Worm (Caenorhabditis elegans) whole organism, L3 larva: Measurements from ENCODE around the gene vit-1.
A peak's percentile ranks its signal among the peaks of the same experiment; 100 is the strongest.

ENCODE experiments used
- R02D3.7 ChIP-seq: fragments of 150-350 bp; optimal IDR thresholded peaks from 2 replicates; lab custom pipeline; 2014; ENCODE audit warnings: missing biosample characterization, missing genetic modification characterization
- aly-2 ChIP-seq: fragments of 150-350 bp; optimal IDR thresholded peaks from 2 replicates; lab custom pipeline; 2014; ENCODE audit warnings: missing biosample characterization, missing genetic modification characterization
- ama-1 ChIP-seq: fragments of 150-350 bp; optimal IDR thresholded peaks from 2 replicates; lab custom pipeline; 2018
- ceh-16 ChIP-seq: sonication (generic microtip); optimal IDR thresholded peaks from 2 replicates; lab custom pipeline; 2017; ENCODE audit warnings: missing biosample characterization, missing genetic modification characterization
- ceh-28 ChIP-seq: fragments of 150-350 bp; optimal IDR thresholded peaks from 2 replicates; lab custom pipeline; 2014; ENCODE audit warnings: missing biosample characterization, missing genetic modification reagents, missing genetic modification characterization
- egl-27 ChIP-seq: sonication (generic microtip); optimal IDR thresholded peaks from 4 replicates; lab custom pipeline; 2017; ENCODE audit warnings: missing biosample characterization, missing genetic modification reagents, missing genetic modification characterization
- egl-5 ChIP-seq: fragments of 150-350 bp; optimal IDR thresholded peaks from 2 replicates; lab custom pipeline; 2017; ENCODE audit warnings: missing biosample characterization, missing genetic modification reagents, missing genetic modification characterization, inconsistent platforms
- elt-1 ChIP-seq: fragments of 150-350 bp; optimal IDR thresholded peaks from 2 replicates; lab custom pipeline; 2014; ENCODE audit warnings: missing biosample characterization, missing genetic modification characterization
- elt-2 ChIP-seq: sonication (generic microtip); optimal IDR thresholded peaks from 2 replicates; lab custom pipeline; 2016; ENCODE audit warnings: missing genetic modification reagents, mild to moderate bottlenecking, missing genetic modification characterization, missing compliant biosample characterization
- elt-3 ChIP-seq, 3 experiments: fragments of 150-350 bp in 1 of 3; sonication (generic microtip) in 2 of 3; optimal IDR thresholded peaks; 2 replicates in 2 of 3; 4 replicates in 1 of 3; lab custom pipeline; 2014 to 2017; ENCODE audit warnings: missing biosample characterization in 3 of 3, missing genetic modification characterization in 3 of 3
- fos-1 ChIP-seq: fragments of 150-350 bp; optimal IDR thresholded peaks from 2 replicates; lab custom pipeline; 2014; ENCODE audit warnings: missing biosample characterization, missing genetic modification characterization
- jun-1 ChIP-seq: fragments of 150-350 bp; optimal IDR thresholded peaks from 2 replicates; lab custom pipeline; 2014; ENCODE audit warnings: missing biosample characterization, missing genetic modification reagents, missing genetic modification characterization
- lin-15B ChIP-seq: fragments of 150-350 bp; optimal IDR thresholded peaks from 2 replicates; lab custom pipeline; 2014; ENCODE audit warnings: missing biosample characterization, missing genetic modification characterization
- lin-39 ChIP-seq: fragments of 150-350 bp; optimal IDR thresholded peaks from 2 replicates; lab custom pipeline; 2018; ENCODE audit warnings: missing biosample characterization, missing genetic modification reagents, missing genetic modification characterization
- lsy-12 ChIP-seq: sonication (generic microtip); optimal IDR thresholded peaks from 2 replicates; lab custom pipeline; 2016; ENCODE audit warnings: mild to moderate bottlenecking, missing genetic modification characterization, missing compliant biosample characterization
- mml-1 ChIP-seq: fragments of 150-350 bp; sonication (generic microtip); optimal IDR thresholded peaks from 3 replicates; lab custom pipeline; 2014; ENCODE audit warnings: missing biosample characterization, missing genetic modification characterization
- nfya-1 ChIP-seq: sonication (generic microtip); optimal IDR thresholded peaks from 2 replicates; lab custom pipeline; 2017; ENCODE audit warnings: missing genetic modification characterization, mild to moderate bottlenecking, missing compliant biosample characterization, antibody characterized with exemption, moderate library complexity; ENCODE audit not compliant: insufficient read depth
- nhr-12 ChIP-seq: fragments of 150-350 bp; optimal IDR thresholded peaks from 2 replicates; lab custom pipeline; 2014; ENCODE audit warnings: missing biosample characterization, missing genetic modification characterization
- nhr-23 ChIP-seq: fragments of 150-350 bp; optimal IDR thresholded peaks from 2 replicates; lab custom pipeline; 2014; ENCODE audit warnings: missing biosample characterization, missing genetic modification reagents, missing genetic modification characterization
- nhr-237 ChIP-seq: fragments of 150-350 bp; optimal IDR thresholded peaks from 2 replicates; lab custom pipeline; 2014; ENCODE audit warnings: missing biosample characterization, missing genetic modification characterization
- nhr-25 ChIP-seq: sonication (generic microtip); optimal IDR thresholded peaks from 2 replicates; lab custom pipeline; 2017; ENCODE audit warnings: missing biosample characterization, missing genetic modification characterization
- nhr-43 ChIP-seq: sonication (generic microtip); optimal IDR thresholded peaks from 2 replicates; lab custom pipeline; 2016; ENCODE audit warnings: mild to moderate bottlenecking, missing genetic modification characterization, missing compliant biosample characterization; ENCODE audit not compliant: poor library complexity, severe bottlenecking
- nhr-76 ChIP-seq: fragments of 150-350 bp; sonication (generic microtip); optimal IDR thresholded peaks from 5 replicates; lab custom pipeline; 2014; ENCODE audit warnings: missing biosample characterization, missing genetic modification characterization
- pha-4 ChIP-seq: fragments of 150-350 bp; optimal IDR thresholded peaks from 2 replicates; lab custom pipeline; 2014; ENCODE audit warnings: missing biosample characterization, missing genetic modification reagents, missing genetic modification characterization
- pqm-1 ChIP-seq: fragments of 150-350 bp; optimal IDR thresholded peaks from 2 replicates; lab custom pipeline; 2017; ENCODE audit warnings: missing biosample characterization, missing genetic modification characterization, inconsistent platforms
- sea-2 ChIP-seq: fragments of 150-350 bp; sonication (generic microtip); optimal IDR thresholded peaks from 4 replicates; lab custom pipeline; 2014; ENCODE audit warnings: missing biosample characterization, missing genetic modification reagents, missing genetic modification characterization
- snpc-4 ChIP-seq: fragments of 150-350 bp; optimal IDR thresholded peaks from 2 replicates; lab custom pipeline; 2014; ENCODE audit warnings: missing biosample characterization, missing genetic modification characterization
- tbx-2 ChIP-seq: sonication (generic microtip); optimal IDR thresholded peaks from 2 replicates; lab custom pipeline; 2016; ENCODE audit warnings: mild to moderate bottlenecking, missing genetic modification characterization, missing compliant biosample characterization
- unc-62 ChIP-seq: fragments of 150-350 bp; sonication (generic microtip); optimal IDR thresholded peaks from 4 replicates; lab custom pipeline; 2014; ENCODE audit warnings: missing biosample characterization, missing genetic modification reagents, missing genetic modification characterization
- zag-1 ChIP-seq: fragments of 150-350 bp; optimal IDR thresholded peaks from 2 replicates; lab custom pipeline; 2014; ENCODE audit warnings: missing biosample characterization, missing genetic modification characterization
- ztf-11 ChIP-seq: fragments of 150-350 bp; optimal IDR thresholded peaks from 2 replicates; lab custom pipeline; 2014; ENCODE audit warnings: missing biosample characterization, missing genetic modification characterization
- ztf-4 ChIP-seq: fragments of 150-350 bp; optimal IDR thresholded peaks from 2 replicates; lab custom pipeline; 2014; ENCODE audit warnings: missing biosample characterization, missing genetic modification characterization

vit-1 gene

DNA sequence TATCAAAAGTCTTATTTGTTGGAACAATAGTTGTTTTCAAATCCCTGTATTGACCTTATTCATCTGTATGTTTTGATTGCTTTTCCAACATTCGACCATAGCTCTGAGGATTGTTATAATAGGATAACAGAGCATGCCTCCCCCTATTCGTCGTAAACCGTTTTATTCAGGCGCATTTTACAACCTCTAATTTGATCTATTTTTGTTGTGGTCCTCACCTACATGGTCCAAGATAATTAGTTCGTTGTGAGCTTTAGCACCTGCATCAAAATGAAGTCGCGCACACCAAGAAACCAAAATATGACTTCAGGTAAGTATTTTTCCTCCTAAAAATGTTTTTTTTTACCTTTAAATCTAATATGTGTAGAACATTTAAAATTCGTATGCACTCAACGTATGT is 25.1 kb downstream of the vit-1 start, which contains the start of gene deg-1:
Gene deg-1 (plus strand): TSS at position 301 of the 400 bp plus-strand sequence.
- TF ChIP-seq nhr-12, result no peak
- no peak for TF ChIP-seq lin-15B (tag; lab: Kevin White, UChicago)
- no peak for TF ChIP-seq ztf-11 (tag; lab: Kevin White, UChicago)
- no peak for TF ChIP-seq nhr-76 (tag; lab: Kevin White, UChicago)
- no peak for TF ChIP-seq snpc-4
- no peak for TF ChIP-seq elt-2 (tag; lab: Kevin White, UChicago)
- no peak for TF ChIP-seq zag-1 (tag; lab: Kevin White, UChicago)
- TF ChIP-seq fos-1 (tag; lab: Kevin White, UChicago), result no peak
- no peak for TF ChIP-seq egl-27 (tag; lab: Kevin White, UChicago)
- TF ChIP-seq unc-62 (GFP tag; lab: Kevin White, UChicago), result no peak
- no peak for TF ChIP-seq nhr-237 (tag; lab: Kevin White, UChicago)
- TF ChIP-seq aly-2, result no peak
- TF ChIP-seq mml-1 (tag; lab: Kevin White, UChicago), result no peak
- no peak for TF ChIP-seq pqm-1 (tag; lab: Kevin White, UChicago)
- no peak for TF ChIP-seq pha-4 (tag; lab: Kevin White, UChicago)

DNA sequence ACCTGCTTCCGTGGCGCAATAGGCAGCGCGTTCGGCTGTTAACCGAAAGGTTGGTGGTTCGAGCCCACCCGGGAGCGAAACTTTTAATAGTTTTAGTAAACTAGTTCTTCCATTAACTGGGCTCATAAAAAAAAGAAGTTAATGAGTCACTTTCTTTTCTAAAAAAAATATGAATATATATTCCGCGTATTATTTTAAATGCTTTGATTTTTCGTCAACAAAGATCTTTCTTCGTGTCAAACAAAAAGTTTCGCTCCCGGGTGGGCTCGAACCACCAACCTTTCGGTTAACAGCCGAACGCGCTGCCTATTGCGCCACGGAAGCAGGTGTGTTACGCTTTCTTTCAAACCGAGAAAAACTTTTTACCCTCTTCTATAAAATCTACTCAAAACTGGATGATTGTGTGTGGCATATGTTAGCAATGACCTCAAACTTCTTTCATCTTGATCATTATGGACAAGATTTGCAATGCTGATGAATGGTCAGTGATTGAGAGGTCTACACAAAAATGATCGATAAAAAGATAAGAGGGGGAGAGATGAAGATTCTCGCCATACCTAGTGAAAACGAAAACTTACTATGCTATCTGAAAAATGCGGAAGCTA is 46.1 kb downstream of the vit-1 start:
- TF ChIP-seq fos-1 (tag; lab: Kevin White, UChicago) (peak; percentile 13), ceh-28 (tag; lab: Kevin White, UChicago) (peak; percentile 73), nhr-25 (tag; lab: Kevin White, UChicago) (peak; percentile 62), pqm-1 (tag; lab: Kevin White, UChicago) (peak; percentile 12), nfya-1 (tag; lab: Kevin White, UChicago) (peak; percentile 26), lsy-12 (tag; lab: Kevin White, UChicago) (peak; percentile 31), jun-1 (tag; lab: Kevin White, UChicago) (no peak), tbx-2 (tag; lab: Kevin White, UChicago) (peak; percentile 11), pha-4 (tag; lab: Kevin White, UChicago) (no peak), nhr-43 (peak; percentile 14), elt-2 (tag; lab: Kevin White, UChicago) (peak; percentile 31), egl-27 (tag; lab: Kevin White, UChicago) (no peak), ztf-4 (tag; lab: Kevin White, UChicago) (no peak), nhr-23 (tag; lab: Kevin White, UChicago) (peak; percentile 33), elt-1 (tag; lab: Kevin White, UChicago) (peak; percentile 96), ceh-16 (tag; lab: Kevin White, UChicago) (no peak)
- TF ChIP-seq, all 47 proteins: peak for 11

DNA sequence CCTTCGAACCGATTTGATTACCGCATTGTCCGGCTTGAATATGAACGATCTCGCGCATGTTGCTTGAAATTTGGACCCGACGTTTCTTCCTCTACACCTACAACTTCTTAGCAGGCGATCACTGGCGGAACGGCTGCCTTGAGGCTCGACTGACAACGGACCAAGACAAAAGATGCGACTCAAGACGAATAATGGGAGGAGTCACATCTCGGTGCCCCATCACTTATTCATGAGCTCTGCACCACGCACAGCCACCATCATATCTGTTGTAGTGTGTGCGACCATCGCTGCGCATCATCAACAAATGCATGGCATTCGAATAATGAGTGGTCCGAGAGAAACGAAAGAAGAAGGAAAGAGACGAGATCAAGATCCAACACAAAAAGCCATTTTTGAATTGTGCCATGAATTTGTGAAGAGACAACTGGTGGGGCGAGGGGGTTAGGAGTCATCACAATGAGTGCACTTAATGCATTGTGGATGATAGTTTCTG is 48.9 kb downstream of the vit-1 start, which contains the start of gene mec-7:
Gene mec-7 (minus strand): TSS at position 181 of the 493 bp plus-strand sequence.
- TF ChIP-seq ztf-4 (tag; lab: Kevin White, UChicago) (no peak), lin-39 (tag; lab: Kevin White, UChicago) (no peak), nhr-237 (tag; lab: Kevin White, UChicago) (no peak), nhr-23 (tag; lab: Kevin White, UChicago) (no peak), ama-1 (no peak), sea-2 (GFP tag; lab: Kevin White, UChicago) (no peak), tbx-2 (tag; lab: Kevin White, UChicago) (no peak), ztf-11 (tag; lab: Kevin White, UChicago) (no peak), pqm-1 (tag; lab: Kevin White, UChicago) (no peak), egl-5 (tag; lab: Kevin White, UChicago) (no peak), pha-4 (tag; lab: Kevin White, UChicago) (no peak), R02D3.7 (no peak), nhr-12 (no peak)

DNA sequence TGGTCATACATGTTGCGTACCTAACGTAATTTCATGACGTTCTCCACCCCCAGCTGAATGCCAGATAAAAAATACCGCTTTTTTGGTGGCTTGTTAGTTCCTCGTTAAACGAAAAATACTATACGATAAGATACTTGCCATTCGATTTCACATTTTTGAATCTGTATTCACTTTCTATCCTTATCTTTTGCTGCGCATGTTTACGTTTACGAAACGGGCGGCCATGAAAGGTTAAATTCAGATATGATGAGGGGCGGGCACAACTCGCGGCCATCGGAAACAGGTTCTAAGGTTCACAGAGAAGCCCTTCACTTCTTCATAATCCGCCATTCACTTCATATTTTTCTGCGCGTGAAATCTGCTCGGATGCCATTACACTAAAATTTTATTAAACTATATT is 51.1 kb downstream of the vit-1 start:
- TF ChIP-seq nhr-25 (tag; lab: Kevin White, UChicago) (peak; percentile 67), egl-5 (tag; lab: Kevin White, UChicago) (no peak), elt-3 (tag; optimal IDR thresholded peaks at IDR 0.05; lab: Kevin White, UChicago) (peak in 1 of 3 experiments; percentile 13), ztf-4 (tag; lab: Kevin White, UChicago) (no peak)
